Fruit fly (Drosophila melanogaster) whole organism, embryonic: ENCODE measurements around the gene Ist1.

Experiments
- C15 ChIP-seq: fragments of 200-800 bp; sonication (Bioruptor generic); IDR thresholded peaks from 3 replicates; pipeline ENCODE4 v1.3.6; 2022; ENCODE audit warnings: missing biosample characterization, missing genetic modification characterization
- CG10462 ChIP-seq: fragments of 200-800 bp; sonication (Bioruptor generic); optimal IDR thresholded peaks from 2 replicates; lab custom pipeline; 2016; ENCODE audit warnings: missing biosample characterization, missing genetic modification characterization
- CG13123 ChIP-seq: fragments of 200-800 bp; sonication (Bioruptor generic); optimal IDR thresholded peaks from 2 replicates; lab custom pipeline; 2016; ENCODE audit warnings: missing biosample characterization, missing genetic modification characterization
- CG14441 ChIP-seq: fragments of 200-800 bp; sonication (Bioruptor generic); IDR thresholded peaks from 2 replicates; pipeline ENCODE4 v1.3.6; 2022; ENCODE audit warnings: missing biosample characterization, missing genetic modification characterization
- CG15269 ChIP-seq: fragments of 200-800 bp; sonication (Bioruptor generic); optimal IDR thresholded peaks from 2 replicates; lab custom pipeline; 2018; ENCODE audit warnings: missing biosample characterization, mild to moderate bottlenecking, missing genetic modification characterization, moderate library complexity
- CG16813 ChIP-seq: fragments of 200-800 bp; sonication (Bioruptor generic); IDR thresholded peaks from 3 replicates; pipeline ENCODE4 v1.3.6; 2022; ENCODE audit warnings: missing biosample characterization, missing genetic modification characterization; ENCODE audit not compliant: partially characterized antibody
- CG17361 ChIP-seq: fragments of 200-800 bp; sonication (Bioruptor generic); IDR thresholded peaks from 3 replicates; pipeline ENCODE4 v1.3.6; 2022; ENCODE audit warnings: missing biosample characterization, missing genetic modification characterization
- CG18011 ChIP-seq: fragments of 200-800 bp; sonication (Bioruptor generic); optimal IDR thresholded peaks from 2 replicates; lab custom pipeline; 2017; ENCODE audit warnings: missing biosample characterization, missing genetic modification characterization, mild to moderate bottlenecking, moderate library complexity, missing genotype
- CG34422 ChIP-seq: fragments of 200-800 bp; sonication (Bioruptor generic); IDR thresholded peaks from 3 replicates; pipeline ENCODE4 v1.3.6; 2022; ENCODE audit warnings: missing biosample characterization, missing genetic modification characterization
- CG4617 ChIP-seq: fragments of 200-800 bp; sonication (Bioruptor generic); optimal IDR thresholded peaks from 3 replicates; lab custom pipeline; 2016; ENCODE audit warnings: missing biosample characterization, missing genetic modification characterization, borderline replicate concordance
- CG4730 ChIP-seq: fragments of 200-800 bp; sonication (Bioruptor generic); IDR thresholded peaks from 2 replicates; pipeline ENCODE4 v1.3.6; 2022; ENCODE audit warnings: missing biosample characterization, missing genetic modification characterization
- CG5180 ChIP-seq: fragments of 200-800 bp; sonication (Bioruptor generic); optimal IDR thresholded peaks from 3 replicates; lab custom pipeline; 2017; ENCODE audit warnings: missing biosample characterization, missing genetic modification characterization, mild to moderate bottlenecking, moderate library complexity, missing genetic modification reagents
- CoRest ChIP-seq: fragments of 200-800 bp; sonication (Bioruptor generic); optimal IDR thresholded peaks from 3 replicates; lab custom pipeline; 2018; ENCODE audit warnings: missing biosample characterization, mild to moderate bottlenecking, missing genetic modification characterization, moderate library complexity
- D19B ChIP-seq: fragments of 200-800 bp; sonication (Bioruptor generic); optimal IDR thresholded peaks from 2 replicates; lab custom pipeline; 2017; ENCODE audit warnings: missing biosample characterization, mild to moderate bottlenecking, missing genetic modification characterization
- Dip3 ChIP-seq: fragments of 200-800 bp; sonication (Bioruptor generic); optimal IDR thresholded peaks from 3 replicates; lab custom pipeline; 2016; ENCODE audit warnings: missing biosample characterization, missing genetic modification characterization
- Dll ChIP-seq: fragments of 200-800 bp; sonication (Bioruptor generic); IDR thresholded peaks from 4 replicates; pipeline ENCODE4 v1.3.6; 2022; ENCODE audit warnings: missing biosample characterization, missing genetic modification characterization; ENCODE audit not compliant: partially characterized antibody
- Doc2 ChIP-seq: fragments of 200-800 bp; sonication (Bioruptor generic); IDR thresholded peaks from 2 replicates; pipeline ENCODE4 v1.3.6; 2022; ENCODE audit warnings: missing biosample characterization, missing genetic modification characterization
- Drgx ChIP-seq: fragments of 200-800 bp; sonication (Bioruptor generic); IDR thresholded peaks from 2 replicates; pipeline ENCODE4 v1.3.6; 2022; ENCODE audit warnings: missing biosample characterization, missing genetic modification characterization
- Ets65A ChIP-seq: fragments of 200-800 bp; sonication (Bioruptor generic); peaks from one replicate; lab custom pipeline; 2016; ENCODE audit warnings: missing biosample characterization, missing genetic modification characterization
- MTF-1 ChIP-seq: fragments of 200-800 bp; sonication (Bioruptor generic); optimal IDR thresholded peaks from 2 replicates; lab custom pipeline; 2018; ENCODE audit warnings: missing biosample characterization, mild to moderate bottlenecking, missing genetic modification characterization, borderline replicate concordance
- Med ChIP-seq: fragments of 200-800 bp; sonication (Bioruptor generic); peaks from one replicate; lab custom pipeline; 2016; ENCODE audit warnings: missing biosample characterization, missing genetic modification characterization, mild to moderate bottlenecking, inconsistent platforms, moderate library complexity
- Meics ChIP-seq: fragments of 200-800 bp; sonication (Bioruptor generic); optimal IDR thresholded peaks from 2 replicates; lab custom pipeline; 2017; ENCODE audit warnings: missing biosample characterization, mild to moderate bottlenecking, missing genetic modification characterization
- NC2α ChIP-seq: fragments of 200-800 bp; sonication (Bioruptor generic); optimal IDR thresholded peaks from 2 replicates; lab custom pipeline; 2016; ENCODE audit warnings: missing biosample characterization, missing genetic modification characterization
- ap ChIP-seq: fragments of 200-800 bp; sonication (Bioruptor generic); IDR thresholded peaks from 2 replicates; pipeline ENCODE4 v1.3.6; 2022; ENCODE audit warnings: missing biosample characterization, missing genetic modification characterization
- br ChIP-seq: fragments of >200 bp; optimal IDR thresholded peaks from 2 replicates; lab custom pipeline; 2017
- chif ChIP-seq, 2 experiments: fragments of 200-800 bp; sonication (Bioruptor generic); optimal IDR thresholded peaks; 3 replicates each; lab custom pipeline; 2016; ENCODE audit warnings: missing biosample characterization in 2 of 2, missing genetic modification characterization in 2 of 2
- chm ChIP-seq: fragments of 200-800 bp; sonication (Bioruptor generic); IDR thresholded peaks from 2 replicates; pipeline ENCODE4 v1.3.6; 2022; ENCODE audit warnings: missing biosample characterization, missing genetic modification characterization
- cwo ChIP-seq: fragments of 200-800 bp; sonication (Bioruptor generic); optimal IDR thresholded peaks from 3 replicates; lab custom pipeline; 2017; ENCODE audit warnings: missing biosample characterization, missing genetic modification characterization, mild to moderate bottlenecking, moderate library complexity, missing genetic modification reagents
- disco-r ChIP-seq: fragments of 200-800 bp; sonication (Bioruptor generic); optimal IDR thresholded peaks from 2 replicates; lab custom pipeline; 2016; ENCODE audit warnings: missing biosample characterization, missing genetic modification characterization
- luna ChIP-seq: fragments of 200-800 bp; sonication (Bioruptor generic); optimal IDR thresholded peaks from 2 replicates; lab custom pipeline; 2016; ENCODE audit warnings: missing biosample characterization, missing genetic modification characterization
- org-1 ChIP-seq: fragments of 200-800 bp; sonication (Bioruptor generic); optimal IDR thresholded peaks from 2 replicates; lab custom pipeline; 2017; ENCODE audit warnings: missing biosample characterization, missing genetic modification characterization
- psq ChIP-seq: fragments of 200-800 bp; sonication (Bioruptor generic); optimal IDR thresholded peaks from 2 replicates; lab custom pipeline; 2017; ENCODE audit warnings: missing biosample characterization, missing genetic modification characterization
- pzg ChIP-seq: fragments of 200-800 bp; sonication (Bioruptor generic); optimal IDR thresholded peaks from 3 replicates; lab custom pipeline; 2018; ENCODE audit warnings: missing biosample characterization, mild to moderate bottlenecking, missing genetic modification characterization, moderate library complexity
- sens ChIP-seq: fragments of 200-800 bp; sonication (Bioruptor generic); peaks from one replicate; lab custom pipeline; 2016; ENCODE audit warnings: missing biosample characterization, missing genetic modification characterization
- shn ChIP-seq: fragments of 200-800 bp; sonication (Bioruptor generic); optimal IDR thresholded peaks from 3 replicates; lab custom pipeline; 2016; ENCODE audit warnings: missing biosample characterization, missing genetic modification characterization
- sr ChIP-seq: fragments of 200-800 bp; sonication (Bioruptor generic); IDR thresholded peaks from 3 replicates; pipeline ENCODE4 v1.3.6; 2022; ENCODE audit warnings: missing biosample characterization, missing genetic modification characterization
- vnd ChIP-seq: fragments of 200-800 bp; sonication (Bioruptor generic); IDR thresholded peaks from 3 replicates; pipeline ENCODE4 v1.3.6; 2022; ENCODE audit warnings: missing biosample characterization, missing genetic modification characterization; ENCODE audit not compliant: partially characterized antibody
- vvl ChIP-seq: fragments of 200-800 bp; sonication (Bioruptor generic); IDR thresholded peaks from 2 replicates; pipeline ENCODE4 v1.3.6; 2022; ENCODE audit warnings: missing biosample characterization, missing genetic modification characterization

The Ist1 gene

DNA sequence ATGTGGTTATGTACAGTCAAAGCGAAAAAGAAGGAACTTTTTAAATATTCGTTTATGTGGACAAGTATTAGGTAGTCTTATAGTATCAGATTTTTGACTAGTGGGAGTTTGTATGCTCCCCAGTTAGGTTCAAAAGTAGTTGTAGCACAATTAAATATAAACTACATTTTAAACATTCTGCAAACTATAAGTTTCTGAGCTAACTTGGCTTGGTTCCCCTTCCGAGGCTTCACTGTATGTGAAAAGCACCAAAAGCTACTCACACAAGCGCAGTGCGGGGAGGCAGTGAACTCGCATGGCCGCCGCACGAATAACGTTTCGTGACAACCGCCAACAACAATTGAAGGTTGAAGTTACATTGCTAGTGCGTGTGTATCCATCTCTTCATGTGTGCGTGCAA is 21.3 kb upstream of the Ist1 start (continued):
- TF ChIP-seq shn (GFP tag; lab: Kevin White, UChicago) (no peak), sr (GFP tag; lab: Robert Waterston, UW) (0 out of 3 replicates have a peak, but pooled peaks have one; percentile 24), Doc2 (no peak), CG4730 (GFP tag; lab: Robert Waterston, UW) (peak; percentile 17; the same call in 1 of the 2 replicates), CG15269 (tag; lab: Kevin White, UChicago) (peak; percentile 46), NC2α (GFP tag; lab: Kevin White, UChicago) (no peak), CG17361 (0 out of 3 replicates have a peak, but pooled peaks have one; percentile 35), CG4617 (GFP tag; lab: Kevin White, UChicago) (no peak), CG18011 (GFP tag; lab: Kevin White, UChicago) (no peak), ap (GFP tag; lab: Robert Waterston, UW) (0 out of 2 replicates have a peak, but pooled peaks have one; percentile 19), chif (GFP tag; optimal IDR thresholded peaks at IDR 0.05; lab: Kevin White, UChicago) (peak in 1 of 2 experiments; percentile 13), Dip3 (GFP tag; lab: Kevin White, UChicago) (no peak), CG34422 (0 out of 3 replicates have a peak, but pooled peaks have one; percentile 56), disco-r (no peak), CG10462 (no peak), cwo (GFP tag; lab: Kevin White, UChicago) (no peak)
- TF ChIP-seq, all 482 proteins: peak for 84

DNA sequence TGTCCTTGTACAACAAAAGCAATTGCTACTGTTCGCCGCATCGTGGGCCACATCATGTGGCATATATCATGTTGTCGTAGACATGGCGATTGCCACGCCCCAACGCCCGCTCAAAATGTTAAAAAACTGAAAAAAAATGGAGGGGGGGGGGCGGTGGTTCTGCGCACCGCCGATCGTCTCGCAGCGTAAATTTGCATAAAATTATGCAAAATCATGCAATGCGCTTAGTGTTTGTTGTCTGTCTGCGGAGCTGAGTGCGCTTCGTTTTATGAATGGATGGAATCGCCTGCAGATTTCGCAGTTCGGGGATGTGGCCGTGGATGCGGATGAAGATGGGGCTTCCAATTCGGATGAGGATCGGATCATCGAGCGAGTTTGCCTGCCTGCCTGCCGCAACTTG is 15.6 kb upstream of the Ist1 start:
- peak; percentile 79 for TF ChIP-seq vvl (GFP tag; lab: Robert Waterston, UW)
- peak; percentile 57 for TF ChIP-seq Ets65A (GFP tag; lab: Kevin White, UChicago)
- no peak for TF ChIP-seq CG16813

DNA sequence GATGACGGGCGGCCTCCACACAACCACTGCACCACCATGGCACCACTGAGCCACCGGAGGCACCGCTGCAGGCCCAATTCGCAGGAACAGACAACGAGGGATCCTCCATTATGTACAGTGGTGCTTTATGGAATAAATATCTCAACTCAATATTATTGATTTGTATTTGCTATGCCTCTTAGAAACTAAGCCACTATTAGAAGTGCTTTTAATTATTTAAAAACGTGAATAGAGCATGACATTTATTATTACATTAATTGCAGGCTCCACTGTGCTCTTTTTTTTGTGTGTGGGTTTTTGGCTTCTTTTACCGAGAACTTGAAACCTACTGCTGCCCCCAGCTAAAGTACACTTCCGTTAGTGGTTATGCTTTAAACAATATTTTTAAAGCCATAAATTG is 14.9 kb upstream of the Ist1 start:
- TF ChIP-seq CG34422 (no peak), Meics (GFP tag; lab: Kevin White, UChicago) (no peak), pzg (GFP tag; lab: Kevin White, UChicago) (no peak), chm (GFP tag; lab: Robert Waterston, UW) (no peak), CG14441 (GFP tag; lab: Robert Waterston, UW) (no peak), psq (GFP tag; lab: Kevin White, UChicago) (no peak), CG13123 (GFP tag; lab: Kevin White, UChicago) (no peak), org-1 (no peak), CG5180 (GFP tag; lab: Kevin White, UChicago) (no peak), CG4730 (GFP tag; lab: Robert Waterston, UW) (no peak), Drgx (GFP tag; lab: Robert Waterston, UW) (peak; percentile 30; the same call in 1 of the 2 replicates), D19B (GFP tag; lab: Kevin White, UChicago) (no peak), chif (GFP tag; optimal IDR thresholded peaks at IDR 0.05; lab: Kevin White, UChicago) (no peak), vnd (GFP tag; lab: Robert Waterston, UW) (no peak), Med (GFP tag; lab: Kevin White, UChicago) (peak; percentile 30), luna (GFP tag; lab: Kevin White, UChicago) (no peak), br (lab: Kevin White, UChicago) (no peak), CoRest (tag; lab: Kevin White, UChicago) (no peak), Dll (GFP tag; lab: Robert Waterston, UW) (no peak), C15 (no peak), sens (GFP tag; lab: Kevin White, UChicago) (peak; percentile 20), MTF-1 (GFP tag; lab: Kevin White, UChicago) (no peak)
